Worm (Caenorhabditis elegans) whole organism, early embryonic: ENCODE data around the gene hlh-25.
"Not testable (repeated sequence)": the region's sequence is repeated elsewhere in the genome, so short reads cannot be mapped to it uniquely, and the experiment has no call there.

ENCODE experiments used
- B0310.2 ChIP-seq: sonication (generic microtip); optimal IDR thresholded peaks from 2 replicates; lab custom pipeline; 2016; ENCODE audit warnings: mild to moderate bottlenecking, missing genetic modification characterization, missing compliant biosample characterization
- F13C5.2 ChIP-seq: sonication (generic microtip); optimal IDR thresholded peaks from 2 replicates; lab custom pipeline; 2017; ENCODE audit warnings: mild to moderate bottlenecking, missing genetic modification characterization, inconsistent platforms, missing compliant biosample characterization
- aly-1 ChIP-seq: sonication (generic microtip); optimal IDR thresholded peaks from 2 replicates; lab custom pipeline; 2016; ENCODE audit warnings: missing genetic modification characterization, missing compliant biosample characterization
- ama-1 ChIP-seq: fragments of 150-350 bp; optimal IDR thresholded peaks from 2 replicates; lab custom pipeline; 2014
- ceh-13 ChIP-seq: fragments of 200-800 bp; sonication (Bioruptor generic); optimal IDR thresholded peaks from 2 replicates; lab custom pipeline; 2018; ENCODE audit warnings: mild to moderate bottlenecking, missing genetic modification characterization, missing compliant biosample characterization
- ceh-36 ChIP-seq: sonication (generic microtip); optimal IDR thresholded peaks from 2 replicates; lab custom pipeline; 2016; ENCODE audit warnings: missing genetic modification characterization, inconsistent platforms, missing compliant biosample characterization
- ets-7 ChIP-seq: sonication (generic microtip); optimal IDR thresholded peaks from 2 replicates; lab custom pipeline; 2016; ENCODE audit warnings: missing genotype, missing genetic modification characterization, missing compliant biosample characterization
- flt-1 ChIP-seq: fragments of 200-800 bp; sonication (Bioruptor generic); IDR thresholded peaks from 2 replicates; pipeline ENCODE4 v1.3.6; 2022; ENCODE audit warnings: missing genetic modification characterization, missing compliant biosample characterization
- hmbx-1 ChIP-seq: sonication (generic microtip); optimal IDR thresholded peaks from 2 replicates; lab custom pipeline; 2016; ENCODE audit warnings: mild to moderate bottlenecking, missing genetic modification characterization, missing compliant biosample characterization
- hmg-4 ChIP-seq: fragments of 200-800 bp; sonication (Bioruptor generic); optimal IDR thresholded peaks from 2 replicates; lab custom pipeline; 2018; ENCODE audit warnings: mild to moderate bottlenecking, missing genetic modification characterization, missing compliant biosample characterization
- hnd-1 ChIP-seq: sonication (generic microtip); optimal IDR thresholded peaks from 2 replicates; lab custom pipeline; 2016; ENCODE audit warnings: missing genetic modification characterization, missing compliant biosample characterization
- pes-1 ChIP-seq: fragments of 200-800 bp; sonication (Bioruptor generic); IDR thresholded peaks from 2 replicates; pipeline ENCODE4 v1.3.6; 2022; ENCODE audit warnings: missing genetic modification reagents, missing genetic modification characterization, missing compliant biosample characterization
- scrt-1 ChIP-seq: fragments of 200-800 bp; sonication (Bioruptor generic); IDR thresholded peaks from 2 replicates; pipeline ENCODE4 v1.3.6; 2022; ENCODE audit warnings: missing genetic modification characterization, missing compliant biosample characterization
- sea-1 ChIP-seq: fragments of 200-800 bp; sonication (Bioruptor generic); conservative IDR thresholded peaks from 2 replicates; pipeline ENCODE4 v1.3.6; 2022; ENCODE audit warnings: missing genetic modification characterization, missing compliant biosample characterization
- tbx-11 ChIP-seq: fragments of 200-800 bp; sonication (Bioruptor generic); IDR thresholded peaks from 2 replicates; pipeline ENCODE4 v1.3.6; 2022; ENCODE audit warnings: missing genetic modification characterization, missing compliant biosample characterization
- tbx-37 ChIP-seq: fragments of 200-800 bp; sonication (Bioruptor generic); conservative IDR thresholded peaks from 2 replicates; pipeline ENCODE4 v1.3.6; 2022; ENCODE audit warnings: missing genetic modification reagents, missing genetic modification characterization, missing compliant biosample characterization
- tra-4 ChIP-seq: sonication (generic microtip); optimal IDR thresholded peaks from 2 replicates; lab custom pipeline; 2017; ENCODE audit warnings: missing genetic modification characterization, missing compliant biosample characterization

The hlh-25 gene

DNA sequence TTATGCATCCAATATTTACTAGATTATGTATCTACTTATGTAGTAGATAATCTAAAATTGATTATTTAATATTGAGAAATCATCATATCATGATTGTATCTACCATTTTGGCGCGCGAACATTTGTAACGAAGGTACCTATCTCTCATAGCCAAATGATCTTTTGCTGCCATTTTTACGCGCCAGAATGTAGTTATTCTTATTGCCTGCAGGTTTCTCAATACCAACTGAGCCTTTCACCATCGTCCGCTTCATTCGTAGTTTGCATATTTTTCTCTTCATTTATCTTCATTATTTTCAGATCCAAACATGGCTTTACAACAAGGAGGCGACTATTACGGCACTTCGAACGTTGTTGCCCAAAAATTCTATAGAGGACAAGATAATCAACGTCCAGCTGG lies 7.2 kb upstream of the hlh-25 start, which contains the start of gene ZK177.1:
Gene ZK177.1, plus strand, starts transcription at position 301 of the 400 bp plus-strand sequence.
- TF ChIP-seq ama-1 (no peak), ceh-36 (tag; lab: Kevin White, UChicago) (no peak), ets-7 (no peak), tbx-11 (no peak), hmg-4 (GFP tag; lab: Kevin White, UChicago) (no peak), hnd-1 (tag; lab: Kevin White, UChicago) (no peak), hmbx-1 (tag; lab: Kevin White, UChicago) (no peak), tra-4 (no peak), tbx-37 (GFP tag; lab: Robert Waterston, UW) (no peak), B0310.2 (tag; lab: Kevin White, UChicago) (no peak), aly-1 (tag; lab: Kevin White, UChicago) (no peak), ceh-13 (GFP tag; lab: Kevin White, UChicago) (no peak), scrt-1 (no peak), F13C5.2 (no peak), flt-1 (GFP tag; lab: Robert Waterston, UW) (no peak)

DNA sequence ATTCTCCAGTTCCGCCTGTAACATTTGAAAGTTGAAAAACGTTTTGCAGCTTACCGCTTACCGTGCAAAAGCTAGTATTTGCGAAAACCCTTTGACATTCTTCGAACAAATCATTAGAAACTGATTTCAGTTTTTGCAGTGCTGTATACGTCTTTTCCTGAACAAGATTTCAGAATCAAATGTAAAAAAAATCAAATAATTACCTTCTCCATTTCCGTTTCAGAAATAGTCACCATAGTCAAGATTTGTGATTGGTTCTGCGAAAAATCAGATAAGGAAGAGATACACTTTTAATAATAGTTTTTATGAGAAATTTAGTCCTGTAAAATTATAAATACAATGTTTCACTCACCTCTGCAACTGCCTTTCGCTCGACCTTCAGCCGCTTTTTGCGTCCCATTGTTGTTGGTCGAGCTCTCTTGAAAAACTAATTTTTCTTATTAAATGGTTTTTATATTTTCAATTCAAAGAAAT lies 3.1 kb upstream of the hlh-25 start, which contains the start of gene C17C3.9:
Gene C17C3.9, minus strand, starts transcription at position 424 of the 474 bp plus-strand sequence.
- TF ChIP-seq hmg-4 (GFP tag; lab: Kevin White, UChicago) (no peak), hmbx-1 (tag; lab: Kevin White, UChicago) (no peak), F13C5.2 (no peak), tra-4 (no peak), ceh-36 (tag; lab: Kevin White, UChicago) (no peak), aly-1 (tag; lab: Kevin White, UChicago) (no peak), ets-7 (no peak)

DNA sequence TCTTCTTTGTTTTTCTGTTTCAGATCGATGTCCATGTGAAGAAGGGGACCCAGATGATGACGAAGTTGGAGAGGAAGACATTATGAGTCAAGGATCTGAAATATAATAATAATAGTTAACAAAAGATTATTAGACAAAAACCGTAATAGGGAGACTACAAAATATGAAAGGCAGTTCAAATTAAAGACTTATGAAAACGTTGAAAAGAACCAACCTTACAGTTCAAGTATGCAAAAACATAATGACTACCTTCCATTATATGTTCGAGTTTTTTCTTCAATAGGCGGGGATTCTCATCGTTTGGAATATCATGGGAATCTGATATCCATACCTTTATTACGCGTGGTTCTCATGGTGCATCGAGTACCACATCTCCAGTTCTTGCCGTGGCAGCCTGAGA lies 1.4 kb upstream of the hlh-25 start, which contains the start of gene hlh-26:
Gene hlh-26, minus strand, starts transcription at position 101 of the 400 bp plus-strand sequence.
- TF ChIP-seq ama-1: no peak
- no peak for TF ChIP-seq tbx-37 (GFP tag; lab: Robert Waterston, UW)
- no peak for TF ChIP-seq tbx-11
- no peak for TF ChIP-seq ceh-36 (tag; lab: Kevin White, UChicago)
- no peak for TF ChIP-seq B0310.2 (tag; lab: Kevin White, UChicago)
- no peak for TF ChIP-seq ceh-13 (GFP tag; lab: Kevin White, UChicago)
- no peak for TF ChIP-seq hnd-1 (tag; lab: Kevin White, UChicago)
- TF ChIP-seq sea-1 (GFP tag; lab: Robert Waterston, UW): no peak
- TF ChIP-seq hmg-4 (GFP tag; lab: Kevin White, UChicago): no peak
- TF ChIP-seq tra-4: no peak
- no peak for TF ChIP-seq scrt-1
- TF ChIP-seq pes-1 (GFP tag; lab: Robert Waterston, UW): no peak
- TF ChIP-seq flt-1 (GFP tag; lab: Robert Waterston, UW): no peak
- TF ChIP-seq aly-1 (tag; lab: Kevin White, UChicago): no peak
- TF ChIP-seq F13C5.2: no peak
- no peak for TF ChIP-seq ets-7

DNA sequence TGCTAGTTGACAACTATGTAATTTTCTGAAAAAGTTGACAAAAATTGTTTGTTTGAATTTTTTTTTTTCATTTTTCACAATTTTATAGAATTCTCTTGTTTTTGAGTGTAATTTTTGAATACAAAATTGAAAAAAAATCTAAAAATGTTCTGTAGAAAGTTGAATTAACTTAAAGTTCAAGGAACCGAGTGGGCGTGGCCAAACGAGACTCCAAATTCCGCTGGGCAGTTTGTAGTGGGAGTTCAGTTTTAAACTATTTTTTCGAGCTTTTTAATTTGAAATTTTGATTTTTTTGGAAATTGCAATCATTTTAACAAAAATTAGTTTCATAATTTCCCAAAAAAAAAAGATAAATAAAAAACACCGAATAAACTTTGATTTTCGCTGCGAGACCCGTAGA lies 2.0 kb downstream of the hlh-25 start:
- TF ChIP-seq ceh-36 (tag; lab: Kevin White, UChicago) (no peak), tra-4 (no peak), ama-1 (no peak), tbx-11 (no peak), F13C5.2 (no peak), scrt-1 (no peak), hnd-1 (tag; lab: Kevin White, UChicago) (no peak), hmbx-1 (tag; lab: Kevin White, UChicago) (no peak), sea-1 (GFP tag; lab: Robert Waterston, UW) (no peak), tbx-37 (GFP tag; lab: Robert Waterston, UW) (no peak), flt-1 (GFP tag; lab: Robert Waterston, UW) (no peak), ets-7 (no peak), ceh-13 (GFP tag; lab: Kevin White, UChicago) (no peak), hmg-4 (GFP tag; lab: Kevin White, UChicago) (no peak), pes-1 (GFP tag; lab: Robert Waterston, UW) (no peak), aly-1 (tag; lab: Kevin White, UChicago) (no peak), B0310.2 (tag; lab: Kevin White, UChicago) (no peak)

DNA sequence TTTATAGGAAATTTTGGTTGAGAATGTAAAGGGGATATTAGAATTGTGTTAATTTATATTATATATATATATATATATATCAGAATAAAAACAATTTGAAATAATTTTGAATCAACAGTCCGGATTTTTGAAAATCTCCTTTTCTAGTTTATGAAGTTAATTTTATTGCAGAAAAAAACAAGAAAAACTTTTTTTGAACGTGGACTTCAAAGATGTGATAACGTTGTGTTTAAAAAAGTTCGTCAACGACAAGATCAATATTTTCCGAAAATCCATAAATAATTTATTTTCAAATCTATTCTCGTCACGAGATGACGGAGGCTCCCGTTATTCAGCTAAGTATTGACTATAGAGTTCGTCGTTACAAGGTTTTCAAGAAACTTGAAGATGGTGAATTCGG lies 2.5 kb downstream of the hlh-25 start, which contains the start of gene C17C3.11:
Gene C17C3.11, plus strand, starts transcription at position 301 of the 400 bp plus-strand sequence.
- TF ChIP-seq tbx-11 (no peak), F13C5.2 (no peak), B0310.2 (tag; lab: Kevin White, UChicago) (no peak), scrt-1 (no peak), flt-1 (GFP tag; lab: Robert Waterston, UW) (no peak), tra-4 (no peak)

DNA sequence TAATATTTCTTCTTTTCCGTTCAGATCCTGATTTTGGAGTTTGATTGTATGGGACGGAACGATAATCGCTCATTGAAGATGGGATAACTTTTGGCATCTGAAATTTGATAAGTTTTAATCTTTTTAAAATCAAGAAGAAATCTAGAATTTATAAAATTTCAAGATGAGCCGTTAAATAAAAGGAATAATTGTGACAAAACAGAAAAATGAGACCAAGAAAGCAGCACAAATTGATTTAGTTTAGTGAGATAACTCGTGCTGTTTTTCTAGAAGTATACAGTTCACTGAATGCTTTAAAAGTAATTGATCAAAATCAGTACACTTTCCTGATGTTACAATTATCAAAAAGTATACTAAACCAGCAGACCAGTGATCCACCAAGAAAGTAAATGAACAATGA lies 5.1 kb downstream of the hlh-25 start, which contains the start of gene hlh-27:
Gene hlh-27, minus strand, starts transcription at position 101 of the 400 bp plus-strand sequence.
- not testable (repeated sequence) for TF ChIP-seq hmg-4 (GFP tag; lab: Kevin White, UChicago); pes-1 (GFP tag; lab: Robert Waterston, UW); F13C5.2

DNA sequence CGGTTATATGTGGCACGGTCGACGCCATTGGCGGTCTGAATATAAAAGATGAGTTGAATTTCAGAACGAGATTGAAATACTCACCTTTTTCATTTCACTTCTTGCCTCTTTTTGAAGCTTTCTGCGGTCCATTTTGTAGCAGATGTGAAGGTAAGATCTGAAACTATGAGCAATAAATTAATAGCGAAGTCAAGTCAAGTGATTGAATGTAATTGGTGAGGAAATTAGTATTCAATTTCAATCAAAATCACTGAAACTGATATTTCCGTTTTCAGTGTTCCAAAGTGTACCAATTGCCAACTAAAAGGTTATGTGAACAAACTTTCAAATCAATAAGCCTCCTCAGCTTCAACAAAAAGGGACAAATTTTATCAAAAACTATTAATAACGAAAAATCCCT lies 6.6 kb downstream of the hlh-25 start, which contains the start of gene C17C3.24:
Gene C17C3.24, minus strand, starts transcription at position 101 of the 400 bp plus-strand sequence.
- TF ChIP-seq pes-1 (GFP tag; lab: Robert Waterston, UW): no peak
- TF ChIP-seq scrt-1: no peak
- TF ChIP-seq ceh-36 (tag; lab: Kevin White, UChicago): no peak
- TF ChIP-seq F13C5.2: no peak
- TF ChIP-seq ets-7: no peak
- TF ChIP-seq tbx-11: no peak
- no peak for TF ChIP-seq B0310.2 (tag; lab: Kevin White, UChicago)
- no peak for TF ChIP-seq hmg-4 (GFP tag; lab: Kevin White, UChicago)
